Worm (Caenorhabditis elegans): Measurements from ENCODE around the gene mob-3.

ce11 chrIV:7381754-7382153, 7.0 kb downstream of the mob-3 start, which contains the start of gene ptp-8:
- TF ChIP-seq ZK546.5 (tag; optimal IDR thresholded peaks at IDR 0.05) (no peak), snpc-1.2 (GFP tag; IDR thresholded peaks at IDR 0.05) (no peak), arid-1 (GFP tag; conservative IDR thresholded peaks at IDR 0.05) (no peak), dve-1 (tag; optimal IDR thresholded peaks at IDR 0.05; ENCODE audit: insufficient read depth) (no peak), aha-1 (tag) (no peak), spr-3 (GFP tag; optimal IDR thresholded peaks at IDR 0.05) (no peak), unc-130 (GFP tag; optimal IDR thresholded peaks at IDR 0.05) (no peak), unc-62 (GFP tag; optimal IDR thresholded peaks at IDR 0.05 in 1 of 2) (no peak), unc-62 (tag; optimal IDR thresholded peaks at IDR 0.05) (no peak), nhr-25 (tag; optimal IDR thresholded peaks at IDR 0.05; ENCODE audit: borderline replicate concordance, insufficient read depth) (no peak), zag-1 (tag; optimal IDR thresholded peaks at IDR 0.05) (no peak), T26A8.4 (GFP tag; IDR thresholded peaks at IDR 0.05) (no peak)
